Worm (Caenorhabditis elegans) whole organism, L1 larva: ENCODE data around the gene F58H1.5.

Source experiments
- C34B4.2 ChIP-seq: sonication (generic microtip); optimal IDR thresholded peaks from 2 replicates; lab custom pipeline; 2017; ENCODE audit warnings: mild to moderate bottlenecking, missing genetic modification characterization, missing compliant biosample characterization
- F16B12.6 ChIP-seq: fragments of 150-350 bp; optimal IDR thresholded peaks from 2 replicates; lab custom pipeline; 2014; ENCODE audit warnings: missing biosample characterization, missing genetic modification characterization
- Y116A8C.19 ChIP-seq: sonication (generic microtip); optimal IDR thresholded peaks from 2 replicates; lab custom pipeline; 2016; ENCODE audit warnings: missing compliant biosample characterization, missing genetic modification characterization, borderline replicate concordance
- aly-2 ChIP-seq: fragments of 150-350 bp; optimal IDR thresholded peaks from 2 replicates; lab custom pipeline; 2014; ENCODE audit warnings: missing biosample characterization, missing genetic modification characterization
- ama-1 ChIP-seq: fragments of 150-350 bp; optimal IDR thresholded peaks from 2 replicates; lab custom pipeline; 2014
- blmp-1 ChIP-seq: fragments of 150-350 bp; optimal IDR thresholded peaks from 2 replicates; lab custom pipeline; 2014; ENCODE audit warnings: missing biosample characterization, missing genetic modification characterization
- ceh-63 ChIP-seq: fragments of 200-800 bp; sonication (Bioruptor generic); optimal IDR thresholded peaks from 2 replicates; lab custom pipeline; 2018; ENCODE audit warnings: mild to moderate bottlenecking, missing genetic modification characterization, missing compliant biosample characterization
- ceh-82 ChIP-seq, 3 experiments: fragments of 150-350 bp in 1 of 3; sonication (generic microtip) in 2 of 3; optimal IDR thresholded peaks; 2 replicates each; lab custom pipeline; 2014 to 2017; ENCODE audit warnings: missing biosample characterization in 3 of 3, missing genetic modification characterization in 3 of 3
- ceh-88 ChIP-seq: fragments of 200-800 bp; sonication (Bioruptor generic); IDR thresholded peaks from 2 replicates; pipeline ENCODE4 v1.3.6; 2022; ENCODE audit warnings: missing genetic modification characterization, missing compliant biosample characterization
- dpl-1 ChIP-seq, 3 experiments: fragments of 150-350 bp in 2 of 3; sonication (generic microtip) in 1 of 3; optimal IDR thresholded peaks; 2 replicates each; lab custom pipeline; 2014 to 2017; ENCODE audit warnings: missing biosample characterization in 3 of 3, missing genetic modification characterization in 3 of 3, missing genetic modification reagents in 3 of 3
- dsc-1 ChIP-seq: sonication (generic microtip); optimal IDR thresholded peaks from 2 replicates; lab custom pipeline; 2016; ENCODE audit warnings: mild to moderate bottlenecking, missing genetic modification characterization, missing compliant biosample characterization
- efl-1 ChIP-seq, 4 experiments: fragments of 150-350 bp; optimal IDR thresholded peaks in 3 of 4; peaks in 1 of 4; 1 replicate in 1 of 4; 2 replicates in 3 of 4; lab custom pipeline; 2014; ENCODE audit warnings: missing biosample characterization in 2 of 4, missing genetic modification characterization in 2 of 4, missing genetic modification reagents in 2 of 4
- efl-3 ChIP-seq: fragments of 200-800 bp; sonication (Bioruptor generic); optimal IDR thresholded peaks from 2 replicates; lab custom pipeline; 2018; ENCODE audit warnings: mild to moderate bottlenecking, missing genetic modification characterization, missing compliant biosample characterization
- egl-13 ChIP-seq: sonication (generic microtip); optimal IDR thresholded peaks from 2 replicates; lab custom pipeline; 2016; ENCODE audit warnings: missing genotype, missing genetic modification reagents, missing genetic modification characterization, missing compliant biosample characterization
- egl-27 ChIP-seq, 2 experiments: fragments of 150-350 bp in 1 of 2; sonication (generic microtip); optimal IDR thresholded peaks; 3 replicates each; lab custom pipeline; 2017 to 2018; ENCODE audit warnings: missing biosample characterization in 2 of 2, missing genetic modification characterization in 2 of 2, missing genetic modification reagents in 2 of 2
- fkh-10 ChIP-seq: sonication (generic microtip); optimal IDR thresholded peaks from 2 replicates; lab custom pipeline; 2017; ENCODE audit warnings: missing biosample characterization, missing genetic modification reagents, missing genetic modification characterization
- fkh-4 ChIP-seq: sonication (generic microtip); optimal IDR thresholded peaks from 2 replicates; lab custom pipeline; 2016; ENCODE audit warnings: missing compliant biosample characterization, missing genetic modification characterization, borderline replicate concordance
- fkh-8 ChIP-seq: sonication (generic microtip); optimal IDR thresholded peaks from 2 replicates; lab custom pipeline; 2016; ENCODE audit warnings: mild to moderate bottlenecking, missing genetic modification characterization, missing compliant biosample characterization
- fos-1 ChIP-seq: fragments of 150-350 bp; optimal IDR thresholded peaks from 2 replicates; lab custom pipeline; 2014; ENCODE audit warnings: missing biosample characterization, missing genetic modification characterization
- grh-1 ChIP-seq: fragments of 200-800 bp; sonication (Bioruptor generic); IDR thresholded peaks from 2 replicates; pipeline ENCODE4 v1.3.6; 2022; ENCODE audit warnings: missing genetic modification reagents, missing genetic modification characterization, missing compliant biosample characterization
- hlh-17 ChIP-seq: fragments of 200-800 bp; sonication (Bioruptor generic); optimal IDR thresholded peaks from 2 replicates; lab custom pipeline; 2018; ENCODE audit warnings: missing genetic modification characterization, mild to moderate bottlenecking, missing compliant biosample characterization, moderate library complexity, borderline replicate concordance
- hpl-2 ChIP-seq: fragments of 150-350 bp; optimal IDR thresholded peaks from 2 replicates; lab custom pipeline; 2014; ENCODE audit warnings: missing biosample characterization, missing genetic modification reagents, missing genetic modification characterization
- isw-1 ChIP-seq: fragments of 200-800 bp; sonication (Bioruptor generic); IDR thresholded peaks from 2 replicates; pipeline ENCODE4 v1.3.6; 2022; ENCODE audit warnings: missing genetic modification characterization, missing compliant biosample characterization
- jun-1 ChIP-seq: fragments of 150-350 bp; optimal IDR thresholded peaks from 2 replicates; lab custom pipeline; 2014; ENCODE audit warnings: missing biosample characterization, missing genetic modification reagents, missing genetic modification characterization
- lin-13 ChIP-seq: fragments of 150-350 bp; optimal IDR thresholded peaks from 2 replicates; lab custom pipeline; 2014; ENCODE audit warnings: missing biosample characterization, missing genetic modification reagents, missing genetic modification characterization
- lin-14 ChIP-seq: fragments of 200-800 bp; sonication (Bioruptor generic); optimal IDR thresholded peaks from 2 replicates; lab custom pipeline; 2018; ENCODE audit warnings: mild to moderate bottlenecking, missing genetic modification characterization, moderate library complexity, missing compliant biosample characterization
- lin-15B ChIP-seq: fragments of 150-350 bp; sonication (generic microtip); optimal IDR thresholded peaks from 3 replicates; lab custom pipeline; 2014; ENCODE audit warnings: missing biosample characterization, missing genetic modification characterization
- lin-35 ChIP-seq, 2 experiments: fragments of 150-350 bp; optimal IDR thresholded peaks; 2 replicates each; lab custom pipeline; 2014; ENCODE audit warnings: missing biosample characterization in 2 of 2, missing genetic modification characterization in 2 of 2, missing genetic modification reagents in 2 of 2
- lsy-2 ChIP-seq, 2 experiments: fragments of 150-350 bp; optimal IDR thresholded peaks; 2 replicates each; lab custom pipeline; 2014; ENCODE audit warnings: missing biosample characterization in 2 of 2, missing genetic modification characterization in 2 of 2
- mdl-1 ChIP-seq, 2 experiments: fragments of 150-350 bp; optimal IDR thresholded peaks; 2 replicates each; lab custom pipeline; 2014 to 2017; ENCODE audit warnings: missing biosample characterization in 2 of 2, missing genetic modification characterization in 2 of 2, inconsistent platforms in 1 of 2
- mep-1 ChIP-seq: fragments of 150-350 bp; optimal IDR thresholded peaks from 2 replicates; lab custom pipeline; 2014; ENCODE audit warnings: missing biosample characterization, missing genetic modification characterization
- nhr-11 ChIP-seq: fragments of 150-350 bp; optimal IDR thresholded peaks from 2 replicates; lab custom pipeline; 2014; ENCODE audit warnings: missing biosample characterization, missing genetic modification characterization
- nhr-12 ChIP-seq: sonication (generic microtip); optimal IDR thresholded peaks from 2 replicates; lab custom pipeline; 2017; ENCODE audit warnings: missing biosample characterization, missing genetic modification characterization
- nhr-19 ChIP-seq: fragments of 200-800 bp; sonication (Bioruptor generic); conservative IDR thresholded peaks from 2 replicates; pipeline ENCODE4 v1.3.6; 2022; ENCODE audit warnings: missing genetic modification characterization, missing compliant biosample characterization
- nhr-20 ChIP-seq: sonication (generic microtip); optimal IDR thresholded peaks from 2 replicates; lab custom pipeline; 2016; ENCODE audit warnings: mild to moderate bottlenecking, missing genetic modification characterization, missing compliant biosample characterization
- nhr-47 ChIP-seq: sonication (generic microtip); optimal IDR thresholded peaks from 2 replicates; lab custom pipeline; 2016; ENCODE audit warnings: mild to moderate bottlenecking, missing genetic modification characterization, moderate library complexity, missing compliant biosample characterization
- nhr-71 ChIP-seq: sonication (generic microtip); optimal IDR thresholded peaks from 2 replicates; lab custom pipeline; 2016; ENCODE audit warnings: mild to moderate bottlenecking, missing genetic modification characterization, moderate library complexity, missing compliant biosample characterization
- nhr-77 ChIP-seq: fragments of 150-350 bp; optimal IDR thresholded peaks from 2 replicates; lab custom pipeline; 2014; ENCODE audit warnings: missing biosample characterization, missing genetic modification characterization
- nhr-84 ChIP-seq: sonication (generic microtip); optimal IDR thresholded peaks from 2 replicates; lab custom pipeline; 2017; ENCODE audit warnings: missing biosample characterization, missing genetic modification characterization
- nhr-85 ChIP-seq: sonication (generic microtip); peaks from one replicate; lab custom pipeline; 2016; ENCODE audit warnings: missing genetic modification characterization, inconsistent platforms, missing compliant biosample characterization
- rnt-1 ChIP-seq: sonication (generic microtip); optimal IDR thresholded peaks from 2 replicates; lab custom pipeline; 2016; ENCODE audit warnings: mild to moderate bottlenecking, missing genetic modification characterization, moderate library complexity, missing compliant biosample characterization
- snpc-4 ChIP-seq: fragments of 150-350 bp; optimal IDR thresholded peaks from 2 replicates; lab custom pipeline; 2014; ENCODE audit warnings: missing biosample characterization, missing genetic modification characterization
- tbx-2 ChIP-seq: sonication (generic microtip); optimal IDR thresholded peaks from 2 replicates; lab custom pipeline; 2016; ENCODE audit warnings: missing genetic modification characterization, missing compliant biosample characterization
- unc-86 ChIP-seq: sonication (generic microtip); optimal IDR thresholded peaks from 2 replicates; lab custom pipeline; 2016; ENCODE audit warnings: missing genetic modification characterization, missing compliant biosample characterization
- xbp-1 ChIP-seq: sonication (generic microtip); optimal IDR thresholded peaks from 2 replicates; lab custom pipeline; 2016; ENCODE audit warnings: missing genetic modification characterization, missing compliant biosample characterization
- ztf-11 ChIP-seq, 2 experiments: sonication (generic microtip); optimal IDR thresholded peaks; 2 replicates each; lab custom pipeline; 2016 to 2017; ENCODE audit warnings: missing genetic modification characterization in 2 of 2, missing biosample characterization in 1 of 2, missing compliant biosample characterization in 1 of 2

The F58H1.5 gene

DNA sequence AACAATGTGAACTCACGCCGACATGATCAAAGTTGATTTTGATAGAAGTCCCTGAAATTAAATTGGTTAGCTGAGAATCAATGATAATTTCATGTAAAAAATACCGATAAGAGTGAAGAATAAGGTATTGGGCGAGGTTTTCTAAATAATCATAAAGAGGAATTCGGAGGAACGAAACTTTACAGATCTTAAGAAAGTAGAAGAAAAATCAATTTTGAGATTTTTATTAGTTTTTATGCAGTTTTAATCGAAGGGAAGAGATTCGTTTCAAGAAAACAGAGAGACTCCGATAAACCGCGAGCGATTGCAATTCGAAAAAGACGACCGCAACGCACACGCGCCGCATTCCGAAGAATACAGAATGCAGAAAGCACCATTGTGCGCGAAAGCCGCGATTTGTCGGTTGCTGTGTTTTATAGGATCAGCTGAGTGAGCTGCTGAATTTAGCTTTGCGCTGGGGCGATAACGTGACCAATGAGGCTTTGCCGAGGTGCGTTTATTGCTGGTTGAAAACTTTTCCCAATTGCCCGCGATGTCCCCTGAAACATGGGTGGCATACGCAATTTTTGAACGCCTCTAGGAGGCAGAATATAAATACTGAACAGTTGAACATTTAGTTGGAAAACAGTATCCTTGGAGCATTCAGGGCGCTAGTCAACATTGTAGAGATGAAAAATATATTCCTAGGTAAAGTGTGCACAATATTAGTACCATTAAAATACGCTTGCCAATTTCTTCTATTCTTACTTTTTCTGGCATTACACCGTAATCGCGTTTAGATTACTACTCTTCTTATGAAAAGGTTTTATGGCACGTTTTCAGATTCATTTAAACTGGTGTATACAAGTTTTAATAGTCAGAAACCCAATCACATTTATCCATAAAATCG, 21.7 kb downstream of the F58H1.5 start, which contains the start of gene snr-4 (continued):
- TF ChIP-seq unc-86 (tag; lab: Kevin White, UChicago) (peak; percentile 94), lin-14 (GFP tag; lab: Kevin White, UChicago) (peak; percentile 95), rnt-1 (tag; lab: Kevin White, UChicago) (peak; percentile 97), lin-15B (tag; lab: Kevin White, UChicago) (peak; percentile 93), nhr-84 (tag; lab: Kevin White, UChicago) (peak; percentile 36), hlh-17 (GFP tag; lab: Kevin White, UChicago) (no peak), efl-3 (GFP tag; lab: Kevin White, UChicago) (peak; percentile 68), lsy-2 (tag; optimal IDR thresholded peaks at IDR 0.05; lab: Kevin White, UChicago) (peak; percentile 87 to 92), nhr-71 (tag; lab: Kevin White, UChicago) (peak; percentile 98), C34B4.2 (tag; lab: Kevin White, UChicago) (peak; percentile 23), blmp-1 (tag; lab: Kevin White, UChicago) (no peak), mdl-1 (tag; optimal IDR thresholded peaks at IDR 0.05; lab: Kevin White, UChicago) (peak in 1 of 2 experiments; percentile 91), isw-1 (GFP tag; lab: Robert Waterston, UW) (peak; percentile 96), ztf-11 (tag; optimal IDR thresholded peaks at IDR 0.05; lab: Kevin White, UChicago) (peak in 1 of 2 experiments; percentile 91), efl-1 (optimal IDR thresholded peaks at IDR 0.05; lab: Kevin White, UChicago) (peak; percentile 91 to 96), efl-1 (GFP tag; optimal IDR thresholded peaks at IDR 0.05 in 1 of 2; lab: Kevin White, UChicago) (peak; percentile 83 to 99), hpl-2 (GFP tag; lab: Kevin White, UChicago) (peak; percentile 87)

DNA sequence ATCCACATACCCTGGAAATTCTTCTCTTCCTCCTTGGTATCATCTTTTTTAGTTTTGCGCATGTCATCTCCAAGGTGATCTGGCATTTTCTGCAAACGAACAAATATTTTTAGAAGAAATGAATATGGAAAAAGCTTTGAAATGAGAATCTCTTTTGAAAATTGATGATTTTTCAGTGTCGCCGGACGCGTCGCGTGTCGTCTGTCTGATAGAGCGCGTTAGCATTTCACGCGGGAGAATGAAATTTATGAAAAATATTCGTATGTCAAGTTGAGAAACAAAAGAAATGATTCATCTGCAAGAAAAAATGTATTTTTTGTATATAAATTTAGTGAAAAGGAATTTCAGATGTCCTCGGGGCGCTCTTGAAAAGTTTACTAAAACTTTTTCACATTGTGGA, 24.1 kb downstream of the F58H1.5 start, which contains the start of gene rpt-1:
rpt-1 (minus strand) TSS at position 89 of the 400 bp plus-strand sequence.
- TF ChIP-seq dpl-1 (GFP tag; optimal IDR thresholded peaks at IDR 0.05; lab: Kevin White, UChicago) (peak; percentile 85 to 95 (median 91)), nhr-77 (tag; lab: Kevin White, UChicago) (peak; percentile 34), nhr-11 (tag; lab: Kevin White, UChicago) (no peak), fkh-8 (tag; lab: Kevin White, UChicago) (peak; percentile 44), lin-13 (GFP tag; lab: Kevin White, UChicago) (peak; percentile 42), nhr-47 (tag; lab: Kevin White, UChicago) (peak; percentile 65), efl-3 (GFP tag; lab: Kevin White, UChicago) (no peak), C34B4.2 (tag; lab: Kevin White, UChicago) (no peak), tbx-2 (tag; lab: Kevin White, UChicago) (peak; percentile 60), aly-2 (tag; lab: Kevin White, UChicago) (peak; percentile 21), nhr-20 (tag; lab: Kevin White, UChicago) (peak; percentile 69), hpl-2 (GFP tag; lab: Kevin White, UChicago) (no peak), ceh-82 (tag; optimal IDR thresholded peaks at IDR 0.05; lab: Kevin White, UChicago) (peak; percentile 41 to 76 (median 71)), rnt-1 (tag; lab: Kevin White, UChicago) (peak; percentile 56), jun-1 (peak; percentile 1), mep-1 (tag; lab: Kevin White, UChicago) (peak; percentile 74), lin-15B (tag; lab: Kevin White, UChicago) (peak; percentile 83), Y116A8C.19 (tag; lab: Kevin White, UChicago) (no peak), fkh-10 (GFP tag; lab: Kevin White, UChicago) (no peak), ama-1 (lab: Kevin White, UChicago) (no peak), egl-13 (tag; lab: Kevin White, UChicago) (no peak), nhr-12 (tag; lab: Kevin White, UChicago) (no peak), nhr-85 (tag; lab: Kevin White, UChicago) (peak; percentile 59), fkh-4 (tag; lab: Kevin White, UChicago) (no peak), F16B12.6 (tag; lab: Kevin White, UChicago) (peak; percentile 55), snpc-4 (peak; percentile 94), grh-1 (GFP tag; lab: Robert Waterston, UW) (no peak), ceh-88 (GFP tag; lab: Robert Waterston, UW) (no peak), ceh-63 (GFP tag; lab: Kevin White, UChicago) (no peak), fos-1 (tag; lab: Kevin White, UChicago) (peak; percentile 47), egl-27 (tag; optimal IDR thresholded peaks at IDR 0.05; lab: Kevin White, UChicago) (no peak), unc-86 (tag; lab: Kevin White, UChicago) (peak; percentile 24), lin-35 (GFP tag; optimal IDR thresholded peaks at IDR 0.05; lab: Kevin White, UChicago) (peak; percentile 91 to 97), xbp-1 (tag; lab: Kevin White, UChicago) (peak; percentile 55), nhr-19 (GFP tag; lab: Robert Waterston, UW) (peak; percentile 49), lsy-2 (tag; optimal IDR thresholded peaks at IDR 0.05; lab: Kevin White, UChicago) (peak; percentile 66 to 88), dsc-1 (tag; lab: Kevin White, UChicago) (peak; percentile 32), nhr-84 (tag; lab: Kevin White, UChicago) (no peak), nhr-71 (tag; lab: Kevin White, UChicago) (peak; percentile 69), hlh-17 (GFP tag; lab: Kevin White, UChicago) (no peak)
